Worm (Caenorhabditis elegans) whole organism, mixed stage, embryonic: ENCODE results near the gene Y4C6A.4.

Source experiments
- M03D4.4 ChIP-seq: sonication (generic microtip); optimal IDR thresholded peaks from 2 replicates; lab custom pipeline; 2017; ENCODE audit warnings: mild to moderate bottlenecking, missing genetic modification characterization, missing compliant biosample characterization
- bed-3 ChIP-seq: fragments of 200-800 bp; sonication (Bioruptor generic); optimal IDR thresholded peaks from 3 replicates; lab custom pipeline; 2018; ENCODE audit warnings: mild to moderate bottlenecking, missing genetic modification characterization, moderate library complexity, missing compliant biosample characterization
- blmp-1 ChIP-seq: fragments of 150-350 bp; optimal IDR thresholded peaks from 2 replicates; lab custom pipeline; 2014; ENCODE audit warnings: missing biosample characterization, missing genetic modification characterization
- ceh-39 ChIP-seq: fragments of 150-350 bp; optimal IDR thresholded peaks from 2 replicates; lab custom pipeline; 2014; ENCODE audit warnings: missing biosample characterization, missing genetic modification characterization
- ceh-43 ChIP-seq: fragments of 200-800 bp; sonication (Bioruptor generic); optimal IDR thresholded peaks from 2 replicates; lab custom pipeline; 2018; ENCODE audit warnings: mild to moderate bottlenecking, missing genetic modification characterization, moderate library complexity, missing compliant biosample characterization
- ces-1 ChIP-seq: fragments of 150-350 bp; optimal IDR thresholded peaks from 2 replicates; lab custom pipeline; 2014; ENCODE audit warnings: missing biosample characterization, missing genetic modification reagents, missing genetic modification characterization
- cnd-1 ChIP-seq: fragments of 200-800 bp; sonication (Bioruptor generic); optimal IDR thresholded peaks from 2 replicates; lab custom pipeline; 2018; ENCODE audit warnings: mild to moderate bottlenecking, missing genetic modification characterization, missing compliant biosample characterization
- elt-1 ChIP-seq: sonication (generic microtip); optimal IDR thresholded peaks from 2 replicates; lab custom pipeline; 2017; ENCODE audit warnings: missing genetic modification characterization, mild to moderate bottlenecking, missing compliant biosample characterization, antibody characterized with exemption, moderate library complexity, borderline replicate concordance; ENCODE audit not compliant: insufficient read depth
- elt-3 ChIP-seq: fragments of 150-350 bp; optimal IDR thresholded peaks from 2 replicates; lab custom pipeline; 2014; ENCODE audit warnings: missing biosample characterization, missing genetic modification characterization
- flh-1 ChIP-seq: fragments of 200-800 bp; sonication (Bioruptor generic); optimal IDR thresholded peaks from 2 replicates; lab custom pipeline; 2018; ENCODE audit warnings: mild to moderate bottlenecking, missing genetic modification characterization, moderate library complexity, missing compliant biosample characterization
- ham-2 ChIP-seq: fragments of 200-800 bp; sonication (Bioruptor generic); optimal IDR thresholded peaks from 2 replicates; lab custom pipeline; 2018; ENCODE audit warnings: mild to moderate bottlenecking, missing genetic modification characterization, missing compliant biosample characterization
- hlh-1 ChIP-seq: fragments of 150-350 bp; optimal IDR thresholded peaks from 2 replicates; lab custom pipeline; 2014; ENCODE audit warnings: missing biosample characterization, missing genetic modification reagents, missing genetic modification characterization
- lin-13 ChIP-seq: fragments of 150-350 bp; optimal IDR thresholded peaks from 2 replicates; lab custom pipeline; 2014; ENCODE audit warnings: missing biosample characterization, missing genetic modification characterization
- lsy-2 ChIP-seq: fragments of 150-350 bp; optimal IDR thresholded peaks from 2 replicates; lab custom pipeline; 2014; ENCODE audit warnings: missing biosample characterization, missing genetic modification characterization
- mab-5 ChIP-seq: fragments of 150-350 bp; optimal IDR thresholded peaks from 2 replicates; lab custom pipeline; 2014; ENCODE audit warnings: missing biosample characterization, missing genetic modification characterization
- mep-1 ChIP-seq: fragments of 150-350 bp; optimal IDR thresholded peaks from 2 replicates; lab custom pipeline; 2017; ENCODE audit warnings: missing biosample characterization, missing genetic modification reagents, missing genetic modification characterization, inconsistent platforms
- mls-2 ChIP-seq: sonication (generic microtip); optimal IDR thresholded peaks from 2 replicates; lab custom pipeline; 2016; ENCODE audit warnings: mild to moderate bottlenecking, missing genetic modification characterization, moderate library complexity, missing compliant biosample characterization
- nhr-12 ChIP-seq: fragments of 150-350 bp; optimal IDR thresholded peaks from 2 replicates; lab custom pipeline; 2014; ENCODE audit warnings: missing biosample characterization, missing genetic modification characterization
- nhr-2 ChIP-seq: fragments of 150-350 bp; optimal IDR thresholded peaks from 2 replicates; lab custom pipeline; 2014; ENCODE audit warnings: missing biosample characterization, missing genetic modification characterization
- nhr-237 ChIP-seq: fragments of 150-350 bp; optimal IDR thresholded peaks from 2 replicates; lab custom pipeline; 2014; ENCODE audit warnings: missing biosample characterization, missing genetic modification characterization
- nhr-28 ChIP-seq: fragments of 150-350 bp; optimal IDR thresholded peaks from 2 replicates; lab custom pipeline; 2014; ENCODE audit warnings: missing biosample characterization, missing genetic modification characterization
- nhr-76 ChIP-seq: sonication (generic microtip); optimal IDR thresholded peaks from 2 replicates; lab custom pipeline; 2017; ENCODE audit warnings: missing biosample characterization, missing genetic modification characterization
- pha-4 ChIP-seq: fragments of 150-350 bp; optimal IDR thresholded peaks from 2 replicates; lab custom pipeline; 2018; ENCODE audit warnings: missing biosample characterization, missing genetic modification reagents, missing genetic modification characterization
- sem-2 ChIP-seq: fragments of 200-800 bp; sonication (Bioruptor generic); optimal IDR thresholded peaks from 2 replicates; lab custom pipeline; 2018; ENCODE audit warnings: mild to moderate bottlenecking, missing genetic modification characterization, missing compliant biosample characterization
- snpc-4 ChIP-seq: fragments of 150-350 bp; optimal IDR thresholded peaks from 2 replicates; lab custom pipeline; 2014; ENCODE audit warnings: missing biosample characterization, missing genetic modification characterization
- sptf-1 ChIP-seq: sonication (generic microtip); optimal IDR thresholded peaks from 2 replicates; lab custom pipeline; 2017; ENCODE audit warnings: mild to moderate bottlenecking, missing genetic modification characterization, moderate library complexity, missing compliant biosample characterization
- tbx-8 ChIP-seq: fragments of 200-800 bp; sonication (Bioruptor generic); optimal IDR thresholded peaks from 2 replicates; lab custom pipeline; 2018; ENCODE audit warnings: mild to moderate bottlenecking, missing genetic modification characterization, moderate library complexity, missing compliant biosample characterization
- unc-120 ChIP-seq: sonication (generic microtip); optimal IDR thresholded peaks from 2 replicates; lab custom pipeline; 2017; ENCODE audit warnings: missing genetic modification characterization, missing compliant biosample characterization; ENCODE audit not compliant: poor library complexity, severe bottlenecking
- unc-62 ChIP-seq: fragments of 150-350 bp; optimal IDR thresholded peaks from 2 replicates; lab custom pipeline; 2014; ENCODE audit warnings: missing biosample characterization, missing genetic modification reagents, missing genetic modification characterization
- zip-8 ChIP-seq: fragments of 150-350 bp; optimal IDR thresholded peaks from 2 replicates; lab custom pipeline; 2014; ENCODE audit warnings: missing biosample characterization, missing genetic modification characterization
- ztf-11 ChIP-seq: fragments of 150-350 bp; optimal IDR thresholded peaks from 2 replicates; lab custom pipeline; 2014; ENCODE audit warnings: missing biosample characterization, missing genetic modification characterization

Gene Y4C6A.4

DNA sequence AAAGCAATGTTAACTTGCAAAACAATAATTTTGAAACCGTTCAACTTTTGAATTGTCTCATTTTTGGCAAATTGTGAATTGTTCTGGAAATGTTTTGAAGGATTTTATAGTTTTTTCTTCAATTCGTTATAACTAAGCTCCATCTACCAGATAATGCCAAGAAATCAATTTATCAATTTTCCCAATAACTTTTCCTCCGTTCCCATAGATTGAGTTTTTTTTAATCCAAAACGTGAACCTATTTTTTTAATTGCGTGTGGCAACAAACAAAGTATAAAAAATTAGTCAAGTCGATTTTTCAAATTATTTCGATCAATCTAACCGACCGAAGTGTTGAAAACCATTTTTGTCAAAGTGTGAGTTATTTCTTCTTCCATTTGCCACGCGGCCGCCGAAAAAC is at the start of gene Y4C6A.4:
Gene Y4C6A.4, plus strand, starts transcription at position 301 of the 400 bp plus-strand sequence.
- no peak for TF ChIP-seq tbx-8 (GFP tag; lab: Kevin White, UChicago)
- no peak for TF ChIP-seq blmp-1 (tag; lab: Kevin White, UChicago)
- no peak for TF ChIP-seq ham-2 (GFP tag; lab: Kevin White, UChicago)
- no peak for TF ChIP-seq nhr-2 (tag; lab: Kevin White, UChicago)
- TF ChIP-seq hlh-1 (tag; lab: Kevin White, UChicago): no peak
- no peak for TF ChIP-seq snpc-4 (tag; lab: Kevin White, UChicago)
- no peak for TF ChIP-seq unc-62 (GFP tag; lab: Kevin White, UChicago)
- TF ChIP-seq M03D4.4 (tag; lab: Kevin White, UChicago): no peak
- TF ChIP-seq nhr-12: no peak
- no peak for TF ChIP-seq mls-2
- TF ChIP-seq lin-13 (tag; lab: Kevin White, UChicago): no peak
- TF ChIP-seq elt-1 (tag; lab: Kevin White, UChicago): no peak
- TF ChIP-seq nhr-237 (tag; lab: Kevin White, UChicago): no peak
- TF ChIP-seq elt-3 (tag; lab: Kevin White, UChicago): no peak
- TF ChIP-seq flh-1: no peak
- TF ChIP-seq nhr-28: no peak
- no peak for TF ChIP-seq unc-120 (tag; lab: Kevin White, UChicago)
- no peak for TF ChIP-seq ztf-11 (tag; lab: Kevin White, UChicago)
- no peak for TF ChIP-seq lsy-2 (tag; lab: Kevin White, UChicago)

DNA sequence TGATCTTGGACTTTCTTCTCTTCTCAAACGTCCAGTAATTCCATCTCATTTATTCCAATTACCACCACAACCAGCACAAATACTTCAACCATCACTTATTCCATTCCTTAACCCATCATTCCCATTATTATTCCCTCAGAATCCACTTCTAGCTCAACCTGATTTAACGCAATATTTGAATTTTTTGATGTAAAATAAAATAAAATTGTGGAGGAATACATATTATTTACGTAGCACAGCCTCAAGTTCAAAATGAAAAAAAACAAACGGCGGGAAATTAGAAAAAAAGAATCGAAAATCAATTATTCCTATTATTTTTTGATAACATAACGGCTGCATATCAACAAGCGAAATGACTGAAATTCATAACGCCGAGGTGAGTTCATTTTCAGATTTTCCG is 47.4 kb upstream of the Y4C6A.4 start, which contains the start of gene ZK616.61:
Gene ZK616.61, plus strand, starts transcription at position 301 of the 400 bp plus-strand sequence.
- no peak for TF ChIP-seq lsy-2 (tag; lab: Kevin White, UChicago)
- no peak for TF ChIP-seq nhr-2 (tag; lab: Kevin White, UChicago)
- no peak for TF ChIP-seq ceh-39 (tag; lab: Kevin White, UChicago)
- no peak for TF ChIP-seq snpc-4 (tag; lab: Kevin White, UChicago)
- no peak for TF ChIP-seq ces-1 (GFP tag; lab: Kevin White, UChicago)
- no peak for TF ChIP-seq nhr-76 (tag; lab: Kevin White, UChicago)
- TF ChIP-seq ham-2 (GFP tag; lab: Kevin White, UChicago): no peak
- no peak for TF ChIP-seq elt-3 (tag; lab: Kevin White, UChicago)
- no peak for TF ChIP-seq mls-2
- no peak for TF ChIP-seq cnd-1 (tag; lab: Kevin White, UChicago)
- no peak for TF ChIP-seq sptf-1 (tag; lab: Kevin White, UChicago)
- no peak for TF ChIP-seq mab-5 (tag; lab: Kevin White, UChicago)
- TF ChIP-seq flh-1: no peak

DNA sequence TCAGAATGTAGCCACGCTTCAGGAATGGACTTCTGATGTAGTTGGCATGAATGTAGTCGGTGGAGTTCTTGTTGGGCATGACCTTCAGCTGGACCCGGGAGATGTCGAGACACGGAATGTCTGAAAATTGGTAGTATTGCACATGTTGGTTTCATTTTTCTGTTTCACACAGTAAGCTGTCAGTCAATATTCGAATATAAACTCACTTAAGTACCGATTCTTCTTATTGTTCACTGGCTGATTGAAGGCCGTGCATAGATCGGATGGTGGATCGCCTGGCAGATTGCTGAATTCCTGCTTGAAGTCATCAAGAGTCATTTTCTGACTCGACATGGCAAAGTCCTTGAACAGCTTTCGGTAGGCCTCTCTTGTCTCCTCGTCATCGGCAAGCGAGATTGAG is 43.7 kb upstream of the Y4C6A.4 start:
- TF ChIP-seq cnd-1 (tag; lab: Kevin White, UChicago) (no peak), ceh-43 (GFP tag; lab: Kevin White, UChicago) (no peak)

DNA sequence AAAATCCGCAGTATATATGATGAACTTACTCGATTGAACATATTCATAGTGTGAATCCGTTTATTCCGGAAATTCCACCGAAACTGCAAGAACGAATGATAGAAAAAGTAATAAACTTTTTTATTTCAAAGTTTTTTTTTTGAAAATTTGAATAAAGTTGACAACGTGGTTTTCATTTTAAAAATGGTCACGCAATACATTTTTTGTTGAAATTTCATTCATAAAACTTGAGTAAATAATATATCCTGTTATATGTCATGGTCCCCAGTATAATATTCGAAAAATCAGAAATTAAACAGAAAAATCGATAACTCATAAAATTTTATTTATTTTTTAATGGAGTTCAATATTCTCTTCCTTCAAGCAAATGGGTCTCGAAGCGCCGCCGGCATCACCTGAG is 41.6 kb upstream of the Y4C6A.4 start, which contains the start of gene ZK616.65:
Gene ZK616.65, minus strand, starts transcription at position 101 of the 400 bp plus-strand sequence.
- TF ChIP-seq M03D4.4 (tag; lab: Kevin White, UChicago): no peak
- no peak for TF ChIP-seq snpc-4 (tag; lab: Kevin White, UChicago)
- no peak for TF ChIP-seq sem-2
- no peak for TF ChIP-seq pha-4 (tag; lab: Kevin White, UChicago)
- no peak for TF ChIP-seq mep-1
- TF ChIP-seq ceh-43 (GFP tag; lab: Kevin White, UChicago): no peak
- no peak for TF ChIP-seq sptf-1 (tag; lab: Kevin White, UChicago)
- TF ChIP-seq nhr-2 (tag; lab: Kevin White, UChicago): no peak
- TF ChIP-seq tbx-8 (GFP tag; lab: Kevin White, UChicago): no peak
- TF ChIP-seq elt-3 (tag; lab: Kevin White, UChicago): no peak
- no peak for TF ChIP-seq elt-1 (tag; lab: Kevin White, UChicago)
- TF ChIP-seq mls-2: no peak
- TF ChIP-seq zip-8 (tag; lab: Kevin White, UChicago): no peak
- no peak for TF ChIP-seq cnd-1 (tag; lab: Kevin White, UChicago)
- no peak for TF ChIP-seq bed-3 (GFP tag; lab: Kevin White, UChicago)
- TF ChIP-seq nhr-237 (tag; lab: Kevin White, UChicago): no peak
